Fruit fly (Drosophila melanogaster): ENCODE measurements around the gene CkIalpha.

The CkIalpha gene

dm6 chrX:12664117-12664783 is 10.8 kb downstream of the CkIalpha start (continued):
- TF ChIP-seq br (optimal IDR thresholded peaks at IDR 0.05) (no peak), CG6683 (GFP tag; optimal IDR thresholded peaks at IDR 0.05) (no peak), CG1024 (GFP tag; IDR thresholded peaks at IDR 0.05) (no peak), jigr1 (GFP tag; IDR thresholded peaks at IDR 0.05) (no peak), C15 (GFP tag; IDR thresholded peaks at IDR 0.05) (no peak), CG17186 (GFP tag; optimal IDR thresholded peaks at IDR 0.05) (no peak), CG10147 (GFP tag; optimal IDR thresholded peaks at IDR 0.05) (no peak), inv (GFP tag; IDR thresholded peaks at IDR 0.05; ENCODE audit: partially characterized antibody) (no peak), Opbp (GFP tag; IDR thresholded peaks at IDR 0.05; ENCODE audit: partially characterized antibody) (no peak), CG12155 (GFP tag; optimal IDR thresholded peaks at IDR 0.05) (no peak), eve (GFP tag; optimal IDR thresholded peaks at IDR 0.05) (peak in 1 of 2 experiments; percentile 49), so (GFP tag; IDR thresholded peaks at IDR 0.05) (no peak), Elba2 (GFP tag; optimal IDR thresholded peaks at IDR 0.05) (peak; percentile 54), trem (tag; optimal IDR thresholded peaks at IDR 0.05) (no peak), Scr (GFP tag; IDR thresholded peaks at IDR 0.05; ENCODE audit: partially characterized antibody) (no peak), Ssrp (tag; optimal IDR thresholded peaks at IDR 0.05) (no peak), NFAT (GFP tag; IDR thresholded peaks at IDR 0.05) (no peak), ERR (GFP tag; optimal IDR thresholded peaks at IDR 0.05) (no peak), p53 (GFP tag; optimal IDR thresholded peaks at IDR 0.05) (no peak), Med (GFP tag) (peak; percentile 36), Atf6 (GFP tag; IDR thresholded peaks at IDR 0.05) (no peak), CG8388 (GFP tag; optimal IDR thresholded peaks at IDR 0.05) (no peak), Ets65A (GFP tag) (no peak), btn (GFP tag; optimal IDR thresholded peaks at IDR 0.05) (no peak), crol (GFP tag; IDR thresholded peaks at IDR 0.05) (peak; percentile 68), CG9215 (GFP tag; IDR thresholded peaks at IDR 0.05) (no peak), CG1529 (GFP tag; optimal IDR thresholded peaks at IDR 0.05) (no peak), CG11085 (GFP tag; IDR thresholded peaks at IDR 0.05) (no peak), CG12942 (GFP tag; optimal IDR thresholded peaks at IDR 0.05) (no peak), CG14050 (GFP tag; IDR thresholded peaks at IDR 0.05) (no peak), Poxn (GFP tag; IDR thresholded peaks at IDR 0.05) (no peak), CG10274 (GFP tag; optimal IDR thresholded peaks at IDR 0.05) (no peak), dpn (GFP tag; optimal IDR thresholded peaks at IDR 0.05) (no peak), pho (GFP tag; optimal IDR thresholded peaks at IDR 0.05) (no peak), CG16815 (GFP tag; optimal IDR thresholded peaks at IDR 0.05) (no peak), CG18599 (GFP tag; optimal IDR thresholded peaks at IDR 0.05) (no peak), zfh2 (GFP tag; optimal IDR thresholded peaks at IDR 0.05) (no peak), CG14860 (GFP tag; IDR thresholded peaks at IDR 0.05; ENCODE audit: partially characterized antibody) (no peak), sens-2 (GFP tag; IDR thresholded peaks at IDR 0.05) (no peak)

dm6 chrX:12665112-12665795 is 11.8 kb downstream of the CkIalpha start:
- no peak for TF ChIP-seq en (GFP tag; optimal IDR thresholded peaks at IDR 0.05)
- peak; percentile 84 for TF ChIP-seq cwo (GFP tag; optimal IDR thresholded peaks at IDR 0.05)
- TF ChIP-seq phol (tag; optimal IDR thresholded peaks at IDR 0.05), result peak; percentile 90
- TF ChIP-seq CG30020 (tag; optimal IDR thresholded peaks at IDR 0.05), result peak; percentile 49
- peak; percentile 49 for TF ChIP-seq CG13894 (tag; optimal IDR thresholded peaks at IDR 0.05)
- TF ChIP-seq ATbp (GFP tag; optimal IDR thresholded peaks at IDR 0.05), result peak; percentile 74
- TF ChIP-seq CG6654 (GFP tag; optimal IDR thresholded peaks at IDR 0.05), result peak; percentile 65
- peak; percentile 83 for TF ChIP-seq CG4424 (GFP tag; optimal IDR thresholded peaks at IDR 0.05)
- TF ChIP-seq zfh2 (GFP tag; optimal IDR thresholded peaks at IDR 0.05), result peak; percentile 66
- peak in 1 of 3 experiments; percentile 88 for TF ChIP-seq lola (GFP tag; optimal IDR thresholded peaks at IDR 0.05)
- peak; percentile 88 for TF ChIP-seq croc (GFP tag; conservative IDR thresholded peaks at IDR 0.05)
- TF ChIP-seq Sry-δ (GFP tag; optimal IDR thresholded peaks at IDR 0.05), result no peak
- peak; percentile 77 for TF ChIP-seq CG5245 (GFP tag; optimal IDR thresholded peaks at IDR 0.05)
- TF ChIP-seq CG12104 (GFP tag; optimal IDR thresholded peaks at IDR 0.05), result peak; percentile 87

Data from whole organism, embryonic.